Worm (Caenorhabditis elegans) whole organism, L1 larva: ENCODE results near the gene cpr-1.

Experiments used
- ama-1 ChIP-seq: fragments of 150-350 bp; optimal IDR thresholded peaks from 2 replicates; lab custom pipeline; 2014
- blmp-1 ChIP-seq: fragments of 150-350 bp; optimal IDR thresholded peaks from 2 replicates; lab custom pipeline; 2014; ENCODE audit warnings: missing biosample characterization, missing genetic modification characterization
- elt-3 ChIP-seq, 6 experiments: fragments of 150-350 bp in 1 of 6; sonication (generic microtip); optimal IDR thresholded peaks; 2 replicates each; lab custom pipeline; 2017 to 2018; ENCODE audit warnings: missing biosample characterization in 6 of 6, missing genetic modification characterization in 6 of 6, inconsistent platforms in 1 of 6
- jun-1 ChIP-seq: fragments of 150-350 bp; optimal IDR thresholded peaks from 2 replicates; lab custom pipeline; 2014; ENCODE audit warnings: missing biosample characterization, missing genetic modification reagents, missing genetic modification characterization
- lin-13 ChIP-seq: fragments of 150-350 bp; optimal IDR thresholded peaks from 2 replicates; lab custom pipeline; 2014; ENCODE audit warnings: missing biosample characterization, missing genetic modification reagents, missing genetic modification characterization
- mdl-1 ChIP-seq, 2 experiments: fragments of 150-350 bp; optimal IDR thresholded peaks; 2 replicates each; lab custom pipeline; 2014 to 2017; ENCODE audit warnings: missing biosample characterization in 2 of 2, missing genetic modification characterization in 2 of 2, inconsistent platforms in 1 of 2
- nhr-28 ChIP-seq: fragments of 150-350 bp; optimal IDR thresholded peaks from 2 replicates; lab custom pipeline; 2014; ENCODE audit warnings: missing biosample characterization, missing genetic modification characterization
- nhr-77 ChIP-seq: fragments of 150-350 bp; optimal IDR thresholded peaks from 2 replicates; lab custom pipeline; 2014; ENCODE audit warnings: missing biosample characterization, missing genetic modification characterization
- nhr-85 ChIP-seq: sonication (generic microtip); peaks from one replicate; lab custom pipeline; 2016; ENCODE audit warnings: missing genetic modification characterization, inconsistent platforms, missing compliant biosample characterization
- pqm-1 ChIP-seq: sonication (generic microtip); optimal IDR thresholded peaks from 3 replicates; lab custom pipeline; 2017; ENCODE audit warnings: missing biosample characterization, missing genetic modification characterization
- skn-1 ChIP-seq: fragments of 150-350 bp; optimal IDR thresholded peaks from 2 replicates; lab custom pipeline; 2014; ENCODE audit warnings: missing biosample characterization, missing genetic modification characterization
- snpc-4 ChIP-seq: fragments of 150-350 bp; optimal IDR thresholded peaks from 2 replicates; lab custom pipeline; 2014; ENCODE audit warnings: missing biosample characterization, missing genetic modification characterization
- unc-62 ChIP-seq: fragments of 150-350 bp; optimal IDR thresholded peaks from 2 replicates; lab custom pipeline; 2014; ENCODE audit warnings: missing biosample characterization, missing genetic modification reagents, missing genetic modification characterization

DNA sequence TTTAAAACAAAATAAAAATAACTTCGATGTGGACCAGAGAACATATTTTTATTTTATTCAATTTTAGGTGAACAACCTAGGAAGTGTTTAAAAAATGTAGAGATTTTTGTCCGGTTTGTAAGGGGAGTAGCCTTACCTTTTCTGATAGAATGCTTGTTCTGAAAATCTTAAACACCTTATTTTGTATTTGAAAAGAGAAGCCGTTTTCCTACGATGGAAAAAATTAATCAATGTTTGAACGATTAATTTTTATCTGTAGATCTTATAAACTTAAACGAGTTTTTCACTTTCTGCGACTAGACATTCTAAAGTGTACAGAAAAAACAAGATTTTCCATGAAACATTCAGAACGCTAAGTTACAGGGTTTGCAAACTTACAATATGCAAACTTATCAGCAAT, 33.0 kb upstream of the cpr-1 start, which contains the start of gene F58H1.6:
- TF ChIP-seq mdl-1 (tag; optimal IDR thresholded peaks at IDR 0.05; lab: Kevin White, UChicago), result no peak
- no peak for TF ChIP-seq elt-3 (tag; optimal IDR thresholded peaks at IDR 0.05; lab: Kevin White, UChicago)
- TF ChIP-seq nhr-77 (tag; lab: Kevin White, UChicago), result no peak
- TF ChIP-seq ama-1 (lab: Kevin White, UChicago), result no peak
- no peak for TF ChIP-seq nhr-85 (tag; lab: Kevin White, UChicago)
- TF ChIP-seq jun-1, result no peak
- TF ChIP-seq skn-1 (tag; lab: Kevin White, UChicago), result no peak
- no peak for TF ChIP-seq pqm-1 (tag; lab: Kevin White, UChicago)
- TF ChIP-seq nhr-28 (tag; lab: Kevin White, UChicago), result no peak
- no peak for TF ChIP-seq unc-62 (GFP tag; lab: Kevin White, UChicago)
- TF ChIP-seq lin-13, result no peak
- no peak for TF ChIP-seq blmp-1 (tag; lab: Kevin White, UChicago)
- TF ChIP-seq snpc-4 (tag; lab: Kevin White, UChicago), result no peak
